ENCODE assay signal across 3 worm cellular contexts in genomic region chrV:2881565-2881964, ce11.
A peak's percentile ranks its signal among the peaks of the same experiment; 100 is the strongest.
TF ChIP-seq lines count a peak whose summit lies in the region.

No protein-coding gene starts in this region.

TF ChIP-seq in whole organism, L3 larva, 47 proteins besides CTCF, POLR2A, EP300 and RAD21:
- TF ChIP-seq nfya-1 (tag; optimal IDR thresholded peaks at IDR 0.05; lab: Kevin White, UChicago; ENCODE audit: insufficient read depth): no peak
- peak; percentile 10 for TF ChIP-seq pqm-1 (tag; optimal IDR thresholded peaks at IDR 0.05; lab: Kevin White, UChicago)
- TF ChIP-seq nhr-11 (tag; optimal IDR thresholded peaks at IDR 0.05; lab: Kevin White, UChicago): no peak
- no peak for TF ChIP-seq elt-3 (tag; optimal IDR thresholded peaks at IDR 0.05; lab: Kevin White, UChicago)
- TF ChIP-seq aly-2 (tag; optimal IDR thresholded peaks at IDR 0.05; lab: Kevin White, UChicago): no peak
- TF ChIP-seq ZK546.5 (tag; optimal IDR thresholded peaks at IDR 0.05; lab: Kevin White, UChicago): no peak
- TF ChIP-seq ceh-16 (tag; optimal IDR thresholded peaks at IDR 0.05; lab: Kevin White, UChicago): no peak
- TF ChIP-seq elt-2 (tag; optimal IDR thresholded peaks at IDR 0.05; lab: Kevin White, UChicago): peak; percentile 40
- TF ChIP-seq ceh-9 (tag; optimal IDR thresholded peaks at IDR 0.05; lab: Kevin White, UChicago): no peak
- no peak for TF ChIP-seq jun-1 (tag; optimal IDR thresholded peaks at IDR 0.05; lab: Kevin White, UChicago)
- no peak for TF ChIP-seq eor-1 (tag; optimal IDR thresholded peaks at IDR 0.05; lab: Kevin White, UChicago)
TF ChIP-seq in whole organism, L3 larva: peak in this region for 2.

TF ChIP-seq in whole organism, L4 larva, 104 proteins besides CTCF, POLR2A, EP300 and RAD21:
- TF ChIP-seq madf-5 (GFP tag; IDR thresholded peaks at IDR 0.05; lab: Robert Waterston, UW): no peak
- no peak for TF ChIP-seq nhr-111 (GFP tag; optimal IDR thresholded peaks at IDR 0.05; lab: Kevin White, UChicago)
- no peak for TF ChIP-seq tra-1 (GFP tag; IDR thresholded peaks at IDR 0.05; lab: Robert Waterston, UW)
- TF ChIP-seq pqm-1 (tag; optimal IDR thresholded peaks at IDR 0.05; lab: Kevin White, UChicago): peak; percentile 11
- peak; percentile 61 for TF ChIP-seq nhr-28 (tag; optimal IDR thresholded peaks at IDR 0.05; lab: Kevin White, UChicago)
- no peak for TF ChIP-seq unc-62 (GFP tag; optimal IDR thresholded peaks at IDR 0.05 in 1 of 2; lab: Kevin White, UChicago)
- no peak for TF ChIP-seq unc-62 (tag; optimal IDR thresholded peaks at IDR 0.05; lab: Kevin White, UChicago)
- peak; percentile 81 for TF ChIP-seq dmd-6 (GFP tag; IDR thresholded peaks at IDR 0.05; lab: Robert Waterston, UW)
- 0 out of 2 replicates have a peak, but pooled peaks have one; percentile 12 for TF ChIP-seq ceh-20 (GFP tag; IDR thresholded peaks at IDR 0.05; lab: Robert Waterston, UW)
- no peak for TF ChIP-seq spr-1 (tag; optimal IDR thresholded peaks at IDR 0.05; lab: Kevin White, UChicago)
- TF ChIP-seq madf-9 (GFP tag; conservative IDR thresholded peaks at IDR 0.05; lab: Robert Waterston, UW): no peak
- TF ChIP-seq nhr-77 (tag; optimal IDR thresholded peaks at IDR 0.05; lab: Kevin White, UChicago): no peak
- TF ChIP-seq skn-1 (tag; optimal IDR thresholded peaks at IDR 0.05; lab: Kevin White, UChicago): no peak
- TF ChIP-seq attf-4 (tag; optimal IDR thresholded peaks at IDR 0.05; lab: Kevin White, UChicago): no peak
- peak; percentile 47 for TF ChIP-seq dve-1 (tag; optimal IDR thresholded peaks at IDR 0.05; lab: Kevin White, UChicago; ENCODE audit: insufficient read depth)
- no peak for TF ChIP-seq vab-7 (GFP tag; IDR thresholded peaks at IDR 0.05; lab: Robert Waterston, UW)
- TF ChIP-seq zip-11 (GFP tag; IDR thresholded peaks at IDR 0.05; lab: Robert Waterston, UW): no peak
- no peak for TF ChIP-seq daf-16 (GFP tag; optimal IDR thresholded peaks at IDR 0.05; lab: Kevin White, UChicago)
- peak; percentile 55 for TF ChIP-seq daf-16 (tag; optimal IDR thresholded peaks at IDR 0.05; lab: Kevin White, UChicago)
- no peak for TF ChIP-seq fkh-10 (GFP tag; optimal IDR thresholded peaks at IDR 0.05; lab: Kevin White, UChicago)
- no peak for TF ChIP-seq nhr-237 (tag; optimal IDR thresholded peaks at IDR 0.05; lab: Kevin White, UChicago)
- no peak for TF ChIP-seq mep-1 (tag; optimal IDR thresholded peaks at IDR 0.05; lab: Kevin White, UChicago)
- TF ChIP-seq nhr-6 (tag; optimal IDR thresholded peaks at IDR 0.05; lab: Kevin White, UChicago): no peak
- TF ChIP-seq T26A8.4 (GFP tag; IDR thresholded peaks at IDR 0.05; lab: Robert Waterston, UW): no peak
- peak; percentile 70 for TF ChIP-seq aha-1 (tag; lab: Kevin White, UChicago)

TF ChIP-seq in whole organism, young adult, 124 proteins besides CTCF, POLR2A, EP300 and RAD21:
- TF ChIP-seq pha-4 (tag; optimal IDR thresholded peaks at IDR 0.05; lab: Kevin White, UChicago) (peak; percentile 34), nhr-80 (tag; optimal IDR thresholded peaks at IDR 0.05; lab: Kevin White, UChicago) (peak; percentile 23), ceh-58 (GFP tag; IDR thresholded peaks at IDR 0.05; lab: Robert Waterston, UW) (no peak)
